Fruit fly (Drosophila melanogaster) ovary, adult (tissue): ENCODE results near the gene Zip102B.

Experiments
- CG17801 ChIP-seq: fragments of 200-800 bp; optimal IDR thresholded peaks from 2 replicates; lab custom pipeline; 2019; ENCODE audit warnings: missing biosample characterization, mild to moderate bottlenecking, missing genetic modification characterization, moderate library complexity; ENCODE audit not compliant: partially characterized antibody

The Zip102B gene

DNA sequence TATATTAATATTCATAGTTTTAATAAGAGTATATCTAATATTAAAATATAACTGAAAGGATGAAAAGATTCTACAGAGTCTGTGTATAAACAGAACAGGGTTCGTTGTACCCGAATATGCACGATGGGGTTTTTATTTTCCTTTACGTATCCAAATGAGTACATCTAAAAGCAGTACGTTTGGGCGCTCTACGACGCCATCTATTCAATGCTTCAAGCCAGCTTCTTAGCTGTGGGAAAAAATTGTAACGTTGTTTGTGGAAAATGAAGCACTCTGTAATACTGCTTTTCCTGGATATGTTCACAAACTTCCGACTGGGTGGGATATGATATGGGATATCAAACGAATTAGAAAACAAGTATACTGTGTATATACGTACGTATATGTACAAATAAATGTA is 39.2 kb downstream of the Zip102B start:
- no peak for TF ChIP-seq CG17801 (GFP tag; lab: Kevin White, UChicago)

DNA sequence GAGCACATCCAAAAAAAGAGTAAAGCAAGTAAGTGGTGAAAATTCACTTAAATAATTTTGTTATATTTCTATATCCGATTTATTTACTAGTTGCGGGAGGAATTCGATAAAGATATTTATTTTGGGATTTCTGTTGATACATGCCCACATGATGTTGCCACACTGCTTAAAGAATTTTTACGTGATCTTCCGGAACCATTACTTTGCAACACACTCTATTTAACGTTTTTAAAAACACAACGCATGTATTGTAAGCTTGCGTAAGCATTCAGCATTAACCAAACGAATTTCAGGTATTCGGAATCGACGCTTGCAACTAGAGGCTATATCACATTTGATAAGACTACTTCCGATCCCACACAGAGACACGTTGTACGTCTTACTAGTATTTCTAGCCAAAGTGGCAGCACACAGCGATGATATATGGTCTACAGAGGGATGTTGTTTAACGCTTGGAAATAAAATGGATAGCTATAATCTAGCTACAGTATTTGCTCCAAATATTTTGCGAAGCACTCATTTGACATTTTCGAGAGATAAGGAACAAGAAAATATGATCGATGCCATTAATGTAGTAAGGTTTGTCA is 52.3 kb downstream of the Zip102B start:
- no peak for TF ChIP-seq CG17801 (GFP tag; lab: Kevin White, UChicago)
